Fruit fly (Drosophila melanogaster): ENCODE results near the gene CG7290.

CG7290 gene

DNA sequence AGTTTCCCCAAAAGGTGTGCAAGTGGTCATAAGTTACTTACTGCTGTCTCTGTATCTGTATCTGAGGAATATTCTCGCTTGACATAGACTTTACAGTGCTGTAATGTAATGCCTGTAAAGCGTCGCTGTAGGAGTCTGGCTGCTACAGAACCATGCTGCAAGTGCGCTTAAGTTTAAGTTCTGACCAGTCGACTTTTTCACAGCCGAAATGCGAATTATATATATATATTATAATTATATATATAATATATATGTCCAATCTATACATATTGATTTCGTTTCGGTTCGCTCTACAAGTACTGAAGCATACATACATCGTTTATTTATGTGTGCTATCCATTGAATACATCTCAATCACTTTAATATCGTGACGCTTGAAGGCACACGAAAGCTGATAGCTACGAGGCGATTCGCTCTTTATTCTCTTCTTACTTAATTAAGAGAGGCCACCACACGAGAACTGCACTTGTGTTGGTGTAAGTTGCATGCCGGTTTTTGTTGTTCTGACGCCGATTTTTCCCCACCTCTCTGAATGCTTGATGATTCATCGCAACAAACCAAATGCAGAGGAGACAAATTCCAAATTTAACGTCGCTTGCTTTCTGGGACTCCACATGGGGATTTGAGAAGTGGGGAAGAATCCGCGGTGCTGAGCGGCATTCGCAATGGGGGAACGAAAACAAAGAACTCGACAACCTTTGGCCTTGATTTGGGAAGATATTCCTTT is 19.4 kb downstream of the CG7290 start (continued):
- TF ChIP-seq CG33213 (GFP tag; optimal IDR thresholded peaks at IDR 0.05), result no peak
- peak; percentile 73 for TF ChIP-seq ci (GFP tag; IDR thresholded peaks at IDR 0.05)
- TF ChIP-seq HLH4C (GFP tag; IDR thresholded peaks at IDR 0.05; ENCODE audit: partially characterized antibody), result no peak
- TF ChIP-seq D19A (tag; optimal IDR thresholded peaks at IDR 0.05), result peak; percentile 44
- peak; percentile 6 for TF ChIP-seq CG18619 (GFP tag; optimal IDR thresholded peaks at IDR 0.05)
- TF ChIP-seq prd (optimal IDR thresholded peaks at IDR 0.05), result no peak
- no peak for TF ChIP-seq prd (GFP tag; IDR thresholded peaks at IDR 0.05)
- TF ChIP-seq chinmo (GFP tag; IDR thresholded peaks at IDR 0.05; ENCODE audit: partially characterized antibody), result peak; percentile 76; the same call in 1 of the 4 replicates
- no peak for TF ChIP-seq NC2β (GFP tag; optimal IDR thresholded peaks at IDR 0.05)
- TF ChIP-seq gsb (GFP tag; IDR thresholded peaks at IDR 0.05), result no peak
- peak; percentile 66 to 84 for TF ChIP-seq Trl (optimal IDR thresholded peaks at IDR 0.05)
- no peak for TF ChIP-seq Trl (GFP tag; optimal IDR thresholded peaks at IDR 0.05)
- TF ChIP-seq nmo (GFP tag; optimal IDR thresholded peaks at IDR 0.05), result peak; percentile 65
- peak in 1 of 2 experiments; percentile 36 for TF ChIP-seq Hr78 (GFP tag; optimal IDR thresholded peaks at IDR 0.05)
- TF ChIP-seq CG18011 (GFP tag; optimal IDR thresholded peaks at IDR 0.05), result peak; percentile 99
- peak; percentile 66 for TF ChIP-seq YL-1 (GFP tag; optimal IDR thresholded peaks at IDR 0.05)
- peak; percentile 7 for TF ChIP-seq pzg (GFP tag; optimal IDR thresholded peaks at IDR 0.05)
- no peak for TF ChIP-seq CG32772 (GFP tag; IDR thresholded peaks at IDR 0.05)
- 0 out of 2 replicates have a peak, but pooled peaks have one; percentile 28 for TF ChIP-seq stc (GFP tag; IDR thresholded peaks at IDR 0.05)
- TF ChIP-seq ato (GFP tag; IDR thresholded peaks at IDR 0.05; ENCODE audit: partially characterized antibody), result no peak
- TF ChIP-seq CG3838 (GFP tag; optimal IDR thresholded peaks at IDR 0.05), result no peak
- peak; percentile 14 for TF ChIP-seq grau (tag; optimal IDR thresholded peaks at IDR 0.05)
- TF ChIP-seq Ets65A (GFP tag), result peak; percentile 75
- peak; percentile 27 for TF ChIP-seq CTCF (GFP tag; optimal IDR thresholded peaks at IDR 0.05)
- TF ChIP-seq sna (GFP tag; IDR thresholded peaks at IDR 0.05; ENCODE audit: partially characterized antibody), result 0 out of 2 replicates have a peak, but pooled peaks have one; percentile 19
- peak; percentile 12 for TF ChIP-seq B-H2 (GFP tag; optimal IDR thresholded peaks at IDR 0.05)
- peak; percentile 61 for TF ChIP-seq CG15601 (tag; optimal IDR thresholded peaks at IDR 0.05)
- TF ChIP-seq HmgZ (tag; optimal IDR thresholded peaks at IDR 0.05), result peak; percentile 19
- TF ChIP-seq CG17328 (GFP tag; IDR thresholded peaks at IDR 0.05), result 0 out of 2 replicates have a peak, but pooled peaks have one; percentile 18
- TF ChIP-seq lov (optimal IDR thresholded peaks at IDR 0.05), result no peak
- no peak for TF ChIP-seq lov (GFP tag; IDR thresholded peaks at IDR 0.05)
- no peak for TF ChIP-seq tgo (GFP tag; IDR thresholded peaks at IDR 0.05)
- TF ChIP-seq Dfd (GFP tag; optimal IDR thresholded peaks at IDR 0.05), result no peak
- TF ChIP-seq Mad (GFP tag; optimal IDR thresholded peaks at IDR 0.05), result no peak
- no peak for TF ChIP-seq rib (GFP tag; IDR thresholded peaks at IDR 0.05)
- no peak for TF ChIP-seq bbx (GFP tag; IDR thresholded peaks at IDR 0.05; ENCODE audit: partially characterized antibody)
- TF ChIP-seq CG8924 (tag; optimal IDR thresholded peaks at IDR 0.05), result peak; percentile 8
- TF ChIP-seq CG31441 (GFP tag; IDR thresholded peaks at IDR 0.05), result 0 out of 2 replicates have a peak, but pooled peaks have one; percentile 26
- no peak for TF ChIP-seq wek (GFP tag; optimal IDR thresholded peaks at IDR 0.05)
- TF ChIP-seq CG33557 (GFP tag; optimal IDR thresholded peaks at IDR 0.05), result peak; percentile 49
- no peak for TF ChIP-seq HLH54F (GFP tag; optimal IDR thresholded peaks at IDR 0.05)
- peak; percentile 73 for TF ChIP-seq Dp (GFP tag; optimal IDR thresholded peaks at IDR 0.05)
- peak; percentile 8 for TF ChIP-seq CG4707 (GFP tag; optimal IDR thresholded peaks at IDR 0.05)
- TF ChIP-seq CG42726 (GFP tag; IDR thresholded peaks at IDR 0.05; ENCODE audit: partially characterized antibody), result no peak
- TF ChIP-seq CG14710 (tag; optimal IDR thresholded peaks at IDR 0.05), result peak; percentile 24
- peak; percentile 18 for TF ChIP-seq CG8388 (GFP tag; optimal IDR thresholded peaks at IDR 0.05)
- TF ChIP-seq Opbp (GFP tag; IDR thresholded peaks at IDR 0.05; ENCODE audit: partially characterized antibody), result 0 out of 3 replicates have a peak, but pooled peaks have one; percentile 7
- no peak for TF ChIP-seq eve (GFP tag; optimal IDR thresholded peaks at IDR 0.05)
- TF ChIP-seq E2f2 (GFP tag; IDR thresholded peaks at IDR 0.05), result peak; percentile 80
- peak; percentile 39 for TF ChIP-seq Hmr (GFP tag; optimal IDR thresholded peaks at IDR 0.05)

All from whole organism, embryonic.